Worm (Caenorhabditis elegans) whole organism, L4 larva: ENCODE data around the gene oac-54.

ENCODE experiments used
- aly-2 ChIP-seq: sonication (generic microtip); optimal IDR thresholded peaks from 2 replicates; lab custom pipeline; 2018; ENCODE audit warnings: missing biosample characterization, missing genetic modification characterization
- ctbp-1 ChIP-seq: fragments of 200-800 bp; sonication (Bioruptor generic); IDR thresholded peaks from 2 replicates; pipeline ENCODE4 v1.3.6; 2022; ENCODE audit warnings: missing genetic modification reagents, missing genetic modification characterization, missing compliant biosample characterization
- hlh-11 ChIP-seq: fragments of 200-800 bp; sonication (Bioruptor generic); optimal IDR thresholded peaks from 2 replicates; lab custom pipeline; 2018; ENCODE audit warnings: mild to moderate bottlenecking, missing genetic modification characterization, missing compliant biosample characterization
- nhr-237 ChIP-seq: sonication (generic microtip); optimal IDR thresholded peaks from 2 replicates; lab custom pipeline; 2017; ENCODE audit warnings: missing biosample characterization, missing genetic modification characterization
- nhr-41 ChIP-seq: fragments of 200-800 bp; sonication (Bioruptor generic); IDR thresholded peaks from 2 replicates; pipeline ENCODE4 v1.3.6; 2022; ENCODE audit warnings: missing genetic modification reagents, missing genetic modification characterization, missing compliant biosample characterization
- pqm-1 ChIP-seq: sonication (generic microtip); optimal IDR thresholded peaks from 2 replicates; lab custom pipeline; 2017; ENCODE audit warnings: missing biosample characterization, missing genetic modification characterization

DNA sequence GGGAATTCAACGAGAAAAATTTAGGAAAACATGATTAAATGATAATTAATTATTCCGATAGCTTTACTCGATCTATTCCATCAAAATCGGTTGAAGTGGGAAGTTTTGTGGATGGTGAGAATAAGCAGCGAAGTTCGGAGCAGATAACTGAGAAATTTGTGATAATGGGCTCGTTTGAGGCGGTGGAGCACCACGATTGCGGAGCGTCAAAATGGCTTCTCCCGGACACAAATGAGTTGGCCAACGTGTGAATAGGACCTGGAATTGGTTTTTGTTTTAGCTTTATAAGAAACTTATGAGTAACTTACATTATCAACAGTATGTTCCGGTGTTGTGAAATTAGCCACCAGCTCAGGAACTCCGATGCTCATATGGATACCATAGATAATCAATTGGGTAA is 20.9 kb downstream of the oac-54 start:
- no peak for TF ChIP-seq hlh-11
- no peak for TF ChIP-seq nhr-41
- no peak for TF ChIP-seq pqm-1 (tag; lab: Kevin White, UChicago)
- no peak for TF ChIP-seq aly-2 (tag; lab: Kevin White, UChicago)
- TF ChIP-seq ctbp-1 (GFP tag; lab: Robert Waterston, UW): no peak
- TF ChIP-seq nhr-237 (tag; lab: Kevin White, UChicago): no peak
